Worm (Caenorhabditis elegans) whole organism, L1 larva: ENCODE results near the gene K09D9.14.

Experiments used
- C04F5.9 ChIP-seq: sonication (generic microtip); optimal IDR thresholded peaks from 2 replicates; lab custom pipeline; 2016; ENCODE audit warnings: missing genetic modification characterization, missing compliant biosample characterization
- C16A3.4 ChIP-seq: fragments of 150-350 bp; optimal IDR thresholded peaks from 2 replicates; lab custom pipeline; 2014; ENCODE audit warnings: missing biosample characterization, missing genetic modification characterization
- Y116A8C.19 ChIP-seq: sonication (generic microtip); optimal IDR thresholded peaks from 2 replicates; lab custom pipeline; 2016; ENCODE audit warnings: missing compliant biosample characterization, missing genetic modification characterization, borderline replicate concordance
- alr-1 ChIP-seq: fragments of 200-800 bp; sonication (Bioruptor generic); optimal IDR thresholded peaks from 2 replicates; lab custom pipeline; 2018; ENCODE audit warnings: borderline replicate concordance, mild to moderate bottlenecking, missing genetic modification characterization, missing compliant biosample characterization
- ceh-63 ChIP-seq: fragments of 200-800 bp; sonication (Bioruptor generic); optimal IDR thresholded peaks from 2 replicates; lab custom pipeline; 2018; ENCODE audit warnings: mild to moderate bottlenecking, missing genetic modification characterization, missing compliant biosample characterization
- ceh-88 ChIP-seq: fragments of 200-800 bp; sonication (Bioruptor generic); IDR thresholded peaks from 2 replicates; pipeline ENCODE4 v1.3.6; 2022; ENCODE audit warnings: missing genetic modification characterization, missing compliant biosample characterization
- efl-3 ChIP-seq: fragments of 200-800 bp; sonication (Bioruptor generic); optimal IDR thresholded peaks from 2 replicates; lab custom pipeline; 2018; ENCODE audit warnings: mild to moderate bottlenecking, missing genetic modification characterization, missing compliant biosample characterization
- egl-13 ChIP-seq: sonication (generic microtip); optimal IDR thresholded peaks from 2 replicates; lab custom pipeline; 2016; ENCODE audit warnings: missing genotype, missing genetic modification reagents, missing genetic modification characterization, missing compliant biosample characterization
- elt-2 ChIP-seq: sonication (generic microtip); optimal IDR thresholded peaks from 2 replicates; lab custom pipeline; 2016; ENCODE audit warnings: missing genetic modification characterization, mild to moderate bottlenecking, inconsistent platforms, missing compliant biosample characterization, missing genetic modification reagents
- ets-5 ChIP-seq: fragments of 200-800 bp; sonication (Bioruptor generic); IDR thresholded peaks from 2 replicates; pipeline ENCODE4 v1.3.6; 2022; ENCODE audit warnings: missing genetic modification characterization, missing compliant biosample characterization
- fkh-10 ChIP-seq: sonication (generic microtip); optimal IDR thresholded peaks from 2 replicates; lab custom pipeline; 2017; ENCODE audit warnings: missing biosample characterization, missing genetic modification reagents, missing genetic modification characterization
- fkh-4 ChIP-seq: sonication (generic microtip); optimal IDR thresholded peaks from 2 replicates; lab custom pipeline; 2016; ENCODE audit warnings: missing compliant biosample characterization, missing genetic modification characterization, borderline replicate concordance
- fos-1 ChIP-seq: fragments of 150-350 bp; optimal IDR thresholded peaks from 2 replicates; lab custom pipeline; 2014; ENCODE audit warnings: missing biosample characterization, missing genetic modification characterization
- grh-1 ChIP-seq: fragments of 200-800 bp; sonication (Bioruptor generic); IDR thresholded peaks from 2 replicates; pipeline ENCODE4 v1.3.6; 2022; ENCODE audit warnings: missing genetic modification reagents, missing genetic modification characterization, missing compliant biosample characterization
- hlh-4 ChIP-seq: sonication (generic microtip); optimal IDR thresholded peaks from 2 replicates; lab custom pipeline; 2016; ENCODE audit warnings: mild to moderate bottlenecking, missing genetic modification characterization, missing compliant biosample characterization
- hpl-2 ChIP-seq: fragments of 150-350 bp; optimal IDR thresholded peaks from 2 replicates; lab custom pipeline; 2014; ENCODE audit warnings: missing biosample characterization, missing genetic modification reagents, missing genetic modification characterization
- irx-1 ChIP-seq: sonication (generic microtip); optimal IDR thresholded peaks from 2 replicates; lab custom pipeline; 2016; ENCODE audit warnings: missing genetic modification characterization, missing compliant biosample characterization
- jun-1 ChIP-seq: fragments of 150-350 bp; optimal IDR thresholded peaks from 2 replicates; lab custom pipeline; 2014; ENCODE audit warnings: missing biosample characterization, missing genetic modification reagents, missing genetic modification characterization
- lin-13 ChIP-seq: fragments of 150-350 bp; optimal IDR thresholded peaks from 2 replicates; lab custom pipeline; 2014; ENCODE audit warnings: missing biosample characterization, missing genetic modification reagents, missing genetic modification characterization
- lin-14 ChIP-seq: fragments of 200-800 bp; sonication (Bioruptor generic); optimal IDR thresholded peaks from 2 replicates; lab custom pipeline; 2018; ENCODE audit warnings: mild to moderate bottlenecking, missing genetic modification characterization, moderate library complexity, missing compliant biosample characterization
- lin-15B ChIP-seq: fragments of 150-350 bp; sonication (generic microtip); optimal IDR thresholded peaks from 3 replicates; lab custom pipeline; 2014; ENCODE audit warnings: missing biosample characterization, missing genetic modification characterization
- lin-35 ChIP-seq, 2 experiments: fragments of 150-350 bp; optimal IDR thresholded peaks; 2 replicates each; lab custom pipeline; 2014; ENCODE audit warnings: missing biosample characterization in 2 of 2, missing genetic modification characterization in 2 of 2, missing genetic modification reagents in 2 of 2
- lin-39 ChIP-seq: fragments of 150-350 bp; optimal IDR thresholded peaks from 2 replicates; lab custom pipeline; 2014; ENCODE audit warnings: missing biosample characterization, missing genetic modification reagents, missing genetic modification characterization
- lir-3 ChIP-seq: sonication (generic microtip); optimal IDR thresholded peaks from 2 replicates; lab custom pipeline; 2016; ENCODE audit warnings: mild to moderate bottlenecking, missing genetic modification characterization, moderate library complexity, missing compliant biosample characterization; ENCODE audit not compliant: poor library complexity
- lsy-2 ChIP-seq, 2 experiments: fragments of 150-350 bp; optimal IDR thresholded peaks; 2 replicates each; lab custom pipeline; 2014; ENCODE audit warnings: missing biosample characterization in 2 of 2, missing genetic modification characterization in 2 of 2
- mef-2 ChIP-seq: fragments of 150-350 bp; optimal IDR thresholded peaks from 2 replicates; lab custom pipeline; 2014; ENCODE audit warnings: missing biosample characterization, missing genetic modification characterization
- nhr-11 ChIP-seq: fragments of 150-350 bp; optimal IDR thresholded peaks from 2 replicates; lab custom pipeline; 2014; ENCODE audit warnings: missing biosample characterization, missing genetic modification characterization
- nhr-19 ChIP-seq: fragments of 200-800 bp; sonication (Bioruptor generic); conservative IDR thresholded peaks from 2 replicates; pipeline ENCODE4 v1.3.6; 2022; ENCODE audit warnings: missing genetic modification characterization, missing compliant biosample characterization
- nhr-20 ChIP-seq: sonication (generic microtip); optimal IDR thresholded peaks from 2 replicates; lab custom pipeline; 2016; ENCODE audit warnings: mild to moderate bottlenecking, missing genetic modification characterization, missing compliant biosample characterization
- nhr-28 ChIP-seq: fragments of 150-350 bp; optimal IDR thresholded peaks from 2 replicates; lab custom pipeline; 2014; ENCODE audit warnings: missing biosample characterization, missing genetic modification characterization
- nhr-71 ChIP-seq: sonication (generic microtip); optimal IDR thresholded peaks from 2 replicates; lab custom pipeline; 2016; ENCODE audit warnings: mild to moderate bottlenecking, missing genetic modification characterization, moderate library complexity, missing compliant biosample characterization
- nhr-76 ChIP-seq: sonication (generic microtip); optimal IDR thresholded peaks from 2 replicates; lab custom pipeline; 2017; ENCODE audit warnings: missing biosample characterization, missing genetic modification characterization
- nhr-77 ChIP-seq: fragments of 150-350 bp; optimal IDR thresholded peaks from 2 replicates; lab custom pipeline; 2014; ENCODE audit warnings: missing biosample characterization, missing genetic modification characterization
- nhr-90 ChIP-seq: sonication (generic microtip); optimal IDR thresholded peaks from 2 replicates; lab custom pipeline; 2016; ENCODE audit warnings: mild to moderate bottlenecking, missing genetic modification characterization, missing compliant biosample characterization; ENCODE audit not compliant: poor library complexity
- pag-3 ChIP-seq: sonication (generic microtip); optimal IDR thresholded peaks from 2 replicates; lab custom pipeline; 2017; ENCODE audit warnings: missing genetic modification characterization, mild to moderate bottlenecking, missing compliant biosample characterization, antibody characterized with exemption, borderline replicate concordance; ENCODE audit not compliant: insufficient read depth
- pqm-1 ChIP-seq: sonication (generic microtip); optimal IDR thresholded peaks from 3 replicates; lab custom pipeline; 2017; ENCODE audit warnings: missing biosample characterization, missing genetic modification characterization
- skn-1 ChIP-seq: fragments of 150-350 bp; optimal IDR thresholded peaks from 2 replicates; lab custom pipeline; 2014; ENCODE audit warnings: missing biosample characterization, missing genetic modification characterization
- sptf-1 ChIP-seq: fragments of 150-350 bp; optimal IDR thresholded peaks from 2 replicates; lab custom pipeline; 2014; ENCODE audit warnings: missing biosample characterization, missing genetic modification characterization
- sup-37 ChIP-seq: fragments of 200-800 bp; sonication (Bioruptor generic); optimal IDR thresholded peaks from 2 replicates; lab custom pipeline; 2018; ENCODE audit warnings: mild to moderate bottlenecking, missing genetic modification characterization, missing compliant biosample characterization
- swsn-7 ChIP-seq: sonication (generic microtip); optimal IDR thresholded peaks from 2 replicates; lab custom pipeline; 2016; ENCODE audit warnings: missing genetic modification characterization, missing compliant biosample characterization
- tbx-2 ChIP-seq: sonication (generic microtip); optimal IDR thresholded peaks from 2 replicates; lab custom pipeline; 2016; ENCODE audit warnings: missing genetic modification characterization, missing compliant biosample characterization
- unc-30 ChIP-seq: sonication (generic microtip); optimal IDR thresholded peaks from 2 replicates; lab custom pipeline; 2017; ENCODE audit warnings: missing biosample characterization, missing genetic modification characterization
- unc-86 ChIP-seq: sonication (generic microtip); optimal IDR thresholded peaks from 2 replicates; lab custom pipeline; 2016; ENCODE audit warnings: missing genetic modification characterization, missing compliant biosample characterization
- unc-98 ChIP-seq: fragments of 200-800 bp; sonication (Bioruptor generic); IDR thresholded peaks from 2 replicates; pipeline ENCODE4 v1.3.6; 2022; ENCODE audit warnings: missing genetic modification characterization, missing compliant biosample characterization
- zag-1 ChIP-seq: fragments of 150-350 bp; optimal IDR thresholded peaks from 2 replicates; lab custom pipeline; 2014; ENCODE audit warnings: missing biosample characterization, missing genetic modification characterization
- ztf-4 ChIP-seq: fragments of 150-350 bp; optimal IDR thresholded peaks from 2 replicates; lab custom pipeline; 2014; ENCODE audit warnings: missing biosample characterization, missing genetic modification characterization

Gene K09D9.14

ce11 chrV:4016780-4017179 lies 4.9 kb downstream of the K09D9.14 start, which contains the start of gene srw-89:
Gene srw-89, plus strand, starts transcription at chrV:4017080.
- no peak for TF ChIP-seq lir-3 (tag; lab: Kevin White, UChicago)
- no peak for TF ChIP-seq jun-1
- TF ChIP-seq lin-15B (tag; lab: Kevin White, UChicago), result no peak
- no peak for TF ChIP-seq hpl-2 (GFP tag; lab: Kevin White, UChicago)
- no peak for TF ChIP-seq nhr-20 (tag; lab: Kevin White, UChicago)

- TF ChIP-seq nhr-90 (tag; lab: Kevin White, UChicago), result no peak
- no peak for TF ChIP-seq swsn-7 (tag; lab: Kevin White, UChicago)
- no peak for TF ChIP-seq lin-13 (GFP tag; lab: Kevin White, UChicago)
- no peak for TF ChIP-seq nhr-28
- TF ChIP-seq alr-1 (tag; lab: Kevin White, UChicago), result no peak
- no peak for TF ChIP-seq hlh-4
- no peak for TF ChIP-seq nhr-77
- no peak for TF ChIP-seq lin-14 (GFP tag; lab: Kevin White, UChicago)
- TF ChIP-seq egl-13, result no peak
- TF ChIP-seq skn-1 (tag; lab: Kevin White, UChicago), result no peak
- no peak for TF ChIP-seq sup-37 (GFP tag; lab: Kevin White, UChicago)
- TF ChIP-seq tbx-2 (tag; lab: Kevin White, UChicago), result no peak
- no peak for TF ChIP-seq lin-35 (GFP tag; optimal IDR thresholded peaks at IDR 0.05; lab: Kevin White, UChicago)
- no peak for TF ChIP-seq unc-86 (tag; lab: Kevin White, UChicago)
- no peak for TF ChIP-seq pqm-1 (tag; lab: Kevin White, UChicago)
- no peak for TF ChIP-seq fkh-4 (tag; lab: Kevin White, UChicago)
- no peak for TF ChIP-seq nhr-19 (GFP tag; lab: Robert Waterston, UW)
- TF ChIP-seq lsy-2 (tag; optimal IDR thresholded peaks at IDR 0.05; lab: Kevin White, UChicago), result no peak
- TF ChIP-seq zag-1, result no peak
- no peak for TF ChIP-seq pag-3 (tag; lab: Kevin White, UChicago)
These were observed 11.5 kb downstream of the K09D9.14 start, which contains the start of gene srh-4 for ce11 chrV:4010170-4010569. Gene srh-4, plus strand, starts transcription at chrV:4010470.

- TF ChIP-seq lin-14 (GFP tag; lab: Kevin White, UChicago) (no peak), irx-1 (tag; lab: Kevin White, UChicago) (no peak), elt-2 (no peak), zag-1 (no peak), ztf-4 (no peak), mef-2 (tag; lab: Kevin White, UChicago) (no peak), lin-13 (GFP tag; lab: Kevin White, UChicago) (no peak), nhr-71 (no peak), ceh-63 (GFP tag; lab: Kevin White, UChicago) (no peak), C04F5.9 (no peak), C16A3.4 (tag; lab: Kevin White, UChicago) (no peak), pqm-1 (tag; lab: Kevin White, UChicago) (no peak), nhr-90 (tag; lab: Kevin White, UChicago) (no peak), alr-1 (tag; lab: Kevin White, UChicago) (no peak), nhr-11 (no peak), pag-3 (tag; lab: Kevin White, UChicago) (no peak), lin-39 (tag; lab: Kevin White, UChicago) (no peak), ceh-88 (GFP tag; lab: Robert Waterston, UW) (no peak)
These were observed 13.7 kb downstream of the K09D9.14 start, which contains the start of gene srh-7 for ce11 chrV:4007927-4008326. Gene srh-7, plus strand, starts transcription at chrV:4008227.

ce11 chrV:4005219-4005618 lies 16.5 kb downstream of the K09D9.14 start, which contains the start of gene srh-8:
Gene srh-8, plus strand, starts transcription at chrV:4005519.
- TF ChIP-seq fos-1 (tag; lab: Kevin White, UChicago) (no peak), unc-98 (no peak), lir-3 (tag; lab: Kevin White, UChicago) (no peak), C04F5.9 (no peak), ets-5 (no peak), nhr-76 (tag; lab: Kevin White, UChicago) (no peak), unc-30 (tag; lab: Kevin White, UChicago) (no peak), Y116A8C.19 (no peak), sup-37 (GFP tag; lab: Kevin White, UChicago) (no peak), nhr-90 (tag; lab: Kevin White, UChicago) (no peak), unc-86 (tag; lab: Kevin White, UChicago) (no peak), grh-1 (GFP tag; lab: Robert Waterston, UW) (no peak), lin-14 (GFP tag; lab: Kevin White, UChicago) (no peak), fkh-10 (GFP tag; lab: Kevin White, UChicago) (no peak), pag-3 (tag; lab: Kevin White, UChicago) (no peak), sptf-1 (tag; lab: Kevin White, UChicago) (no peak), ztf-4 (no peak), efl-3 (no peak)
